Fruit fly (Drosophila melanogaster) whole organism, embryonic: ENCODE data around the gene CG11378.

Experiments used
- Aef1 ChIP-seq: fragments of 200-800 bp; sonication (Bioruptor generic); IDR thresholded peaks from 3 replicates; pipeline ENCODE4 v1.3.6; 2022; ENCODE audit warnings: missing biosample characterization, missing genetic modification characterization
- CG10979 ChIP-seq: fragments of 200-800 bp; sonication (Bioruptor generic); optimal IDR thresholded peaks from 2 replicates; lab custom pipeline; 2018; ENCODE audit warnings: missing biosample characterization, mild to moderate bottlenecking, missing genetic modification characterization, moderate library complexity
- CG11695 ChIP-seq: fragments of 200-800 bp; sonication (Bioruptor generic); IDR thresholded peaks from 3 replicates; pipeline ENCODE4 v1.3.6; 2022; ENCODE audit warnings: missing biosample characterization, missing genetic modification characterization
- CG11696 ChIP-seq: fragments of 200-800 bp; sonication (Bioruptor generic); IDR thresholded peaks from 2 replicates; pipeline ENCODE4 v1.3.6; 2022; ENCODE audit warnings: missing biosample characterization, missing genetic modification characterization
- CG12391 ChIP-seq: fragments of 200-800 bp; sonication (Bioruptor generic); optimal IDR thresholded peaks from 3 replicates; lab custom pipeline; 2018; ENCODE audit warnings: missing biosample characterization, mild to moderate bottlenecking, missing genetic modification characterization, moderate library complexity
- CG12942 ChIP-seq: fragments of 200-800 bp; sonication (Bioruptor generic); optimal IDR thresholded peaks from 3 replicates; lab custom pipeline; 2016; ENCODE audit warnings: missing biosample characterization, missing genetic modification characterization
- CG1602 ChIP-seq: fragments of 200-800 bp; sonication (Bioruptor generic); optimal IDR thresholded peaks from 3 replicates; lab custom pipeline; 2016; ENCODE audit warnings: missing biosample characterization, missing genetic modification characterization
- CG16863 ChIP-seq: fragments of 200-800 bp; sonication (Bioruptor generic); optimal IDR thresholded peaks from 3 replicates; lab custom pipeline; 2016; ENCODE audit warnings: missing biosample characterization, missing genetic modification characterization
- CG17328 ChIP-seq: fragments of 200-800 bp; sonication (Bioruptor generic); IDR thresholded peaks from 2 replicates; pipeline ENCODE4 v1.3.6; 2022; ENCODE audit warnings: missing biosample characterization, missing genetic modification characterization
- CG2712 ChIP-seq: fragments of 200-800 bp; optimal IDR thresholded peaks from 3 replicates; lab custom pipeline; 2019; ENCODE audit warnings: missing biosample characterization, mild to moderate bottlenecking, missing genetic modification characterization, moderate library complexity
- CG2889 ChIP-seq: fragments of 200-800 bp; sonication (Bioruptor generic); IDR thresholded peaks from 3 replicates; pipeline ENCODE4 v1.3.6; 2022; ENCODE audit warnings: missing biosample characterization, missing genetic modification characterization
- CG30020 ChIP-seq: fragments of 200-800 bp; optimal IDR thresholded peaks from 2 replicates; lab custom pipeline; 2019; ENCODE audit warnings: missing biosample characterization, mild to moderate bottlenecking, missing genetic modification characterization, moderate library complexity
- CG30431 ChIP-seq: fragments of 200-800 bp; sonication (Bioruptor generic); optimal IDR thresholded peaks from 2 replicates; lab custom pipeline; 2017; ENCODE audit warnings: missing biosample characterization, missing genetic modification characterization
- CG3065 ChIP-seq: fragments of 200-800 bp; sonication (Bioruptor generic); optimal IDR thresholded peaks from 2 replicates; lab custom pipeline; 2016; ENCODE audit warnings: missing biosample characterization, missing genetic modification characterization
- CG31441 ChIP-seq: fragments of 200-800 bp; sonication (Bioruptor generic); IDR thresholded peaks from 2 replicates; pipeline ENCODE4 v1.3.6; 2022; ENCODE audit warnings: missing biosample characterization, missing genetic modification characterization
- CG3726 ChIP-seq: fragments of 200-800 bp; sonication (Bioruptor generic); IDR thresholded peaks from 3 replicates; pipeline ENCODE4, ENCODE4 v1.3.6; 2022; ENCODE audit warnings: missing biosample characterization, missing genetic modification characterization
- CG3995 ChIP-seq: fragments of 200-800 bp; sonication (Bioruptor generic); optimal IDR thresholded peaks from 3 replicates; lab custom pipeline; 2016; ENCODE audit warnings: missing biosample characterization, missing genetic modification characterization
- CG4424 ChIP-seq: fragments of 200-800 bp; sonication (Bioruptor generic); optimal IDR thresholded peaks from 3 replicates; lab custom pipeline; 2016; ENCODE audit warnings: missing biosample characterization, missing genetic modification characterization
- CG4820 ChIP-seq: fragments of 200-800 bp; sonication (Bioruptor generic); optimal IDR thresholded peaks from 3 replicates; lab custom pipeline; 2016; ENCODE audit warnings: missing biosample characterization, missing genetic modification characterization
- CG7357 ChIP-seq: fragments of 200-800 bp; sonication (Bioruptor generic); IDR thresholded peaks from 3 replicates; pipeline ENCODE4 v1.3.6; 2022; ENCODE audit warnings: missing biosample characterization, missing genetic modification characterization
- CG7372 ChIP-seq: fragments of 200-800 bp; sonication (Bioruptor generic); IDR thresholded peaks from 2 replicates; pipeline ENCODE4 v1.3.6; 2022; ENCODE audit warnings: missing biosample characterization, missing genetic modification characterization
- CG9797 ChIP-seq: fragments of 200-800 bp; sonication (Bioruptor generic); optimal IDR thresholded peaks from 3 replicates; lab custom pipeline; 2018; ENCODE audit warnings: missing biosample characterization, mild to moderate bottlenecking, missing genetic modification characterization
- CG9876 ChIP-seq: fragments of 200-800 bp; sonication (Bioruptor generic); optimal IDR thresholded peaks from 2 replicates; lab custom pipeline; 2016; ENCODE audit warnings: missing biosample characterization, missing genetic modification characterization
- D ChIP-seq, 2 experiments: fragments of 200-800 bp in 1 of 2; fragments of >200 bp in 1 of 2; sonication (Bioruptor generic) in 1 of 2; optimal IDR thresholded peaks; 2 replicates in 1 of 2; 3 replicates in 1 of 2; lab custom pipeline; 2017; ENCODE audit warnings: mild to moderate bottlenecking in 1 of 2, missing biosample characterization in 1 of 2, missing genetic modification characterization in 1 of 2, missing genetic modification reagents in 1 of 2
- HLH4C ChIP-seq: fragments of 200-800 bp; sonication (Bioruptor generic); IDR thresholded peaks from 3 replicates; pipeline ENCODE4 v1.3.6; 2022; ENCODE audit warnings: missing biosample characterization, missing genetic modification characterization; ENCODE audit not compliant: partially characterized antibody
- Hr3 ChIP-seq: fragments of 200-800 bp; sonication (Bioruptor generic); optimal IDR thresholded peaks from 3 replicates; lab custom pipeline; 2016; ENCODE audit warnings: missing biosample characterization, missing genetic modification characterization
- MESR4 ChIP-seq: fragments of 200-800 bp; sonication (Bioruptor generic); optimal IDR thresholded peaks from 2 replicates; lab custom pipeline; 2018; ENCODE audit warnings: missing biosample characterization, mild to moderate bottlenecking, missing genetic modification characterization, moderate library complexity
- Mad ChIP-seq: fragments of 200-800 bp; sonication (Bioruptor generic); optimal IDR thresholded peaks from 2 replicates; lab custom pipeline; 2016; ENCODE audit warnings: missing biosample characterization, missing genetic modification characterization
- Myb ChIP-seq: fragments of 200-800 bp; sonication (Bioruptor generic); optimal IDR thresholded peaks from 2 replicates; lab custom pipeline; 2016; ENCODE audit warnings: missing biosample characterization, missing genetic modification characterization
- Oaz ChIP-seq: fragments of 200-800 bp; sonication (Bioruptor generic); IDR thresholded peaks from 2 replicates; pipeline ENCODE4 v1.3.6; 2022; ENCODE audit warnings: missing biosample characterization, missing genetic modification characterization
- Oli ChIP-seq: fragments of 200-800 bp; sonication (Bioruptor generic); optimal IDR thresholded peaks from 2 replicates; lab custom pipeline; 2018; ENCODE audit warnings: missing biosample characterization, mild to moderate bottlenecking, missing genetic modification characterization, moderate library complexity
- Rfx ChIP-seq: fragments of 200-800 bp; sonication (Bioruptor generic); IDR thresholded peaks from 2 replicates; pipeline ENCODE4 v1.3.6; 2022; ENCODE audit warnings: missing biosample characterization, missing genetic modification characterization
- Sin3A ChIP-seq: fragments of >200 bp; optimal IDR thresholded peaks from 2 replicates; lab custom pipeline; 2018
- Spps ChIP-seq: fragments of 200-800 bp; sonication (Bioruptor generic); optimal IDR thresholded peaks from 2 replicates; lab custom pipeline; 2018; ENCODE audit warnings: missing biosample characterization, mild to moderate bottlenecking, missing genetic modification characterization
- bab2 ChIP-seq: fragments of 200-800 bp; sonication (Bioruptor generic); optimal IDR thresholded peaks from 2 replicates; lab custom pipeline; 2016; ENCODE audit warnings: missing biosample characterization, missing genetic modification characterization
- bsh ChIP-seq, 2 experiments: fragments of 200-800 bp; sonication (Bioruptor generic); optimal IDR thresholded peaks; 2 replicates each; lab custom pipeline; 2017 to 2018; ENCODE audit warnings: mild to moderate bottlenecking in 2 of 2, missing biosample characterization in 2 of 2, missing genetic modification characterization in 2 of 2, moderate library complexity in 1 of 2
- crp ChIP-seq, 2 experiments: fragments of 200-800 bp; sonication (Bioruptor generic); optimal IDR thresholded peaks; 2 replicates in 1 of 2; 3 replicates in 1 of 2; lab custom pipeline; 2017; ENCODE audit warnings: missing biosample characterization in 2 of 2, missing genetic modification characterization in 2 of 2, mild to moderate bottlenecking in 1 of 2, moderate library complexity in 1 of 2
- exex ChIP-seq: fragments of 200-800 bp; sonication (Bioruptor generic); optimal IDR thresholded peaks from 4 replicates; lab custom pipeline; 2018; ENCODE audit warnings: missing biosample characterization, mild to moderate bottlenecking, missing genetic modification characterization, moderate library complexity
- gfzf ChIP-seq: fragments of 200-800 bp; sonication (Bioruptor generic); optimal IDR thresholded peaks from 2 replicates; lab custom pipeline; 2016; ENCODE audit warnings: missing biosample characterization, mild to moderate bottlenecking, missing genetic modification characterization, moderate library complexity
- grn ChIP-seq: fragments of 200-800 bp; sonication (Bioruptor generic); optimal IDR thresholded peaks from 3 replicates; lab custom pipeline; 2017; ENCODE audit warnings: missing biosample characterization, missing genetic modification characterization
- maf-S ChIP-seq: fragments of 200-800 bp; sonication (Bioruptor generic); optimal IDR thresholded peaks from 2 replicates; lab custom pipeline; 2016; ENCODE audit warnings: missing biosample characterization, missing genetic modification characterization
- pum ChIP-seq: fragments of 200-800 bp; sonication (Bioruptor generic); optimal IDR thresholded peaks from 2 replicates; lab custom pipeline; 2016; ENCODE audit warnings: missing biosample characterization, missing genetic modification characterization
- repo ChIP-seq: fragments of 200-800 bp; sonication (Bioruptor generic); optimal IDR thresholded peaks from 2 replicates; lab custom pipeline; 2016; ENCODE audit warnings: missing biosample characterization, missing genetic modification characterization
- sens-2 ChIP-seq: fragments of 200-800 bp; sonication (Bioruptor generic); IDR thresholded peaks from 2 replicates; pipeline ENCODE4 v1.3.6; 2022; ENCODE audit warnings: missing biosample characterization, missing genetic modification characterization
- slp2 ChIP-seq: fragments of 200-800 bp; sonication (Bioruptor generic); optimal IDR thresholded peaks from 2 replicates; lab custom pipeline; 2016; ENCODE audit warnings: missing biosample characterization, missing genetic modification characterization
- so ChIP-seq: fragments of 200-800 bp; sonication (Bioruptor generic); IDR thresholded peaks from 3 replicates; pipeline ENCODE4 v1.3.6; 2022; ENCODE audit warnings: missing biosample characterization, missing genetic modification characterization
- ssp ChIP-seq: fragments of 200-800 bp; sonication (Bioruptor generic); IDR thresholded peaks from 2 replicates; pipeline ENCODE4 v1.3.6; 2022; ENCODE audit warnings: missing biosample characterization, missing genetic modification characterization
- stwl ChIP-seq: fragments of 200-800 bp; sonication (Bioruptor generic); optimal IDR thresholded peaks from 3 replicates; lab custom pipeline; 2018; ENCODE audit warnings: missing biosample characterization, mild to moderate bottlenecking, missing genetic modification characterization, moderate library complexity
- tgo ChIP-seq: fragments of 200-800 bp; sonication (Bioruptor generic); IDR thresholded peaks from 3 replicates; pipeline ENCODE4 v1.3.6; 2022; ENCODE audit warnings: missing biosample characterization, missing genetic modification characterization
- tio ChIP-seq: fragments of 200-800 bp; sonication (Bioruptor generic); optimal IDR thresholded peaks from 2 replicates; lab custom pipeline; 2017; ENCODE audit warnings: missing biosample characterization, missing genetic modification characterization, inconsistent platforms
- vfl ChIP-seq: fragments of 200-800 bp; sonication (Bioruptor generic); optimal IDR thresholded peaks from 2 replicates; lab custom pipeline; 2016; ENCODE audit warnings: missing biosample characterization, missing genetic modification characterization
- wdn ChIP-seq: fragments of 200-800 bp; sonication (Bioruptor generic); IDR thresholded peaks from 2 replicates; pipeline ENCODE4 v1.3.6; 2022; ENCODE audit warnings: missing biosample characterization, missing genetic modification characterization
- yki ChIP-seq: fragments of >200 bp; optimal IDR thresholded peaks from 3 replicates; lab custom pipeline; 2018

CG11378 gene

DNA sequence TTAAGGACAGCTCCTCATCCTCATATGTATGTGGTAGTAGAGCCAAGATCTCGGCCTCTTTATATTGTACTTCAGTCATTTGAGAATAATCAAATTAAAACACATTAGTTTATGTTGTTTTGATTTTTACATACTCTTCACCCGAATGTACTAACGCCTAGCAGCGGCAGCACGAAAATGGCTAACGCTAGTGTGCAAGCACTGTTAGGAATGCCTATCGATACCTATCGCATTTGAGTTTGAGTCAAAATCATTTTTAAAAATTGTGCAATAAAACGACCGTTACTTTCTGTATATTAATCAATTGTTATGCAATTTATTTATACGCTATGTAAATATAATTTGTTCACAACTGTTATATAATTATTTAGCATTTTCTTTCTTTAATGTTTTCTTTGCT is 44.4 kb downstream of the CG11378 start, which contains the start of gene CG11398 (continued):
- TF ChIP-seq Oli, result no peak
- no peak for TF ChIP-seq Oaz
- TF ChIP-seq CG11695, result no peak
- no peak for TF ChIP-seq CG7372 (GFP tag; lab: Robert Waterston, UW)
- no peak for TF ChIP-seq tio
- TF ChIP-seq CG7357, result peak; percentile 46; the same call in 1 of the 3 replicates
- no peak for TF ChIP-seq CG11696 (GFP tag; lab: Robert Waterston, UW)
- no peak for TF ChIP-seq CG17328 (GFP tag; lab: Robert Waterston, UW)
- TF ChIP-seq CG1602 (GFP tag; lab: Kevin White, UChicago), result no peak
- TF ChIP-seq CG3065 (GFP tag; lab: Kevin White, UChicago), result no peak
- peak; percentile 82 for TF ChIP-seq ssp (GFP tag; lab: Robert Waterston, UW)
- peak; percentile 92 for TF ChIP-seq gfzf (GFP tag; lab: Kevin White, UChicago)
- TF ChIP-seq CG3726 (GFP tag; lab: Robert Waterston, UW), result no peak
- TF ChIP-seq Hr3 (GFP tag; lab: Kevin White, UChicago), result no peak
- no peak for TF ChIP-seq tgo (GFP tag; lab: Robert Waterston, UW)
- no peak for TF ChIP-seq CG12942
- TF ChIP-seq CG12391 (tag; lab: Kevin White, UChicago), result peak; percentile 20
- no peak for TF ChIP-seq CG31441
- TF ChIP-seq Sin3A (lab: Kevin White, UChicago), result peak; percentile 67
- no peak for TF ChIP-seq yki (lab: Kevin White, UChicago)
- no peak for TF ChIP-seq bab2 (GFP tag; lab: Kevin White, UChicago)
- TF ChIP-seq crp (GFP tag; optimal IDR thresholded peaks at IDR 0.05; lab: Kevin White, UChicago), result no peak
- TF ChIP-seq vfl (GFP tag; lab: Kevin White, UChicago), result no peak
- peak; percentile 96 for TF ChIP-seq stwl (tag; lab: Kevin White, UChicago)
- TF ChIP-seq D (optimal IDR thresholded peaks at IDR 0.05; lab: Kevin White, UChicago), result no peak
- TF ChIP-seq D (GFP tag; optimal IDR thresholded peaks at IDR 0.05; lab: Kevin White, UChicago), result no peak
- TF ChIP-seq maf-S, result no peak
- TF ChIP-seq CG10979 (tag; lab: Kevin White, UChicago), result no peak
- TF ChIP-seq so (GFP tag; lab: Robert Waterston, UW), result no peak
- no peak for TF ChIP-seq grn (GFP tag; lab: Kevin White, UChicago)
- TF ChIP-seq Myb (GFP tag; lab: Kevin White, UChicago), result peak; percentile 95
- no peak for TF ChIP-seq sens-2
- TF ChIP-seq CG2712 (tag; lab: Kevin White, UChicago), result peak; percentile 19
- peak; percentile 4 for TF ChIP-seq CG30020 (tag; lab: Kevin White, UChicago)
- no peak for TF ChIP-seq CG9876 (GFP tag; lab: Kevin White, UChicago)
- no peak for TF ChIP-seq CG4424 (GFP tag; lab: Kevin White, UChicago)
- no peak for TF ChIP-seq Aef1 (GFP tag; lab: Robert Waterston, UW)
- TF ChIP-seq bsh (GFP tag; optimal IDR thresholded peaks at IDR 0.05; lab: Kevin White, UChicago), result no peak
- no peak for TF ChIP-seq Spps
- TF ChIP-seq repo (GFP tag; lab: Kevin White, UChicago), result no peak
- no peak for TF ChIP-seq pum
- TF ChIP-seq MESR4 (GFP tag; lab: Kevin White, UChicago), result peak; percentile 17
- no peak for TF ChIP-seq Mad (GFP tag; lab: Kevin White, UChicago)
- peak; percentile 36 for TF ChIP-seq CG3995
- TF ChIP-seq wdn, result no peak
- no peak for TF ChIP-seq CG2889 (GFP tag; lab: Robert Waterston, UW)
- TF ChIP-seq CG16863, result no peak
- TF ChIP-seq slp2 (GFP tag; lab: Kevin White, UChicago), result no peak
- no peak for TF ChIP-seq CG30431 (GFP tag; lab: Kevin White, UChicago)
- TF ChIP-seq Rfx, result no peak
- peak; percentile 75 for TF ChIP-seq CG9797 (GFP tag; lab: Kevin White, UChicago)
- TF ChIP-seq HLH4C (GFP tag; lab: Robert Waterston, UW), result peak; percentile 58
- TF ChIP-seq exex (tag; lab: Kevin White, UChicago), result no peak
- no peak for TF ChIP-seq CG4820 (GFP tag; lab: Kevin White, UChicago)
